Worm (Caenorhabditis elegans): ENCODE data around the gene unc-83.

unc-83 gene

DNA sequence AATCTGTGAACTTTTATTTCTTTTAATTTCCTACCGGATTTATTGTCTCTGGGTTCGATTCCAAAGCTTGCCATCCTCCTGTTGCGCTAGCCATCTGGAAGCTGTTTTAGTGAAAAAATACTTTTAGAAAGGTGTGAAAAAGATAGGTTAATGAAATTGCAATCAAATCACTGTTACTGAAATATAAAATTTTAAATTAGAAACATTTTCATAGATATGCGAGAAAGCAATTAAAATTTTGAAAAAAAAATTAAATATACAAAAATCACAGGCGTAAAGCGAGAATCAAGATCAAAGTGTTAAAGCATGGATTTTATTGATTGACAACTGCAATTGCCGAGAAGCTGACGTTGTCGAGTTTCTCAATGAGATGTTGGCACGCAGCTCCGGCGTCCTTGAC lies 44.9 kb downstream of the unc-83 start, which contains the start of gene ubh-2:
Gene ubh-2, minus strand, starts transcription at position 101 of the 400 bp plus-strand sequence.
- TF ChIP-seq tra-4 (tag; optimal IDR thresholded peaks at IDR 0.05), result no peak
- TF ChIP-seq pes-1 (GFP tag; IDR thresholded peaks at IDR 0.05), result no peak
- no peak for TF ChIP-seq sea-1 (GFP tag; conservative IDR thresholded peaks at IDR 0.05)
- no peak for TF ChIP-seq aly-1 (tag; optimal IDR thresholded peaks at IDR 0.05)
- TF ChIP-seq scrt-1 (GFP tag; IDR thresholded peaks at IDR 0.05), result no peak
- TF ChIP-seq ama-1 (optimal IDR thresholded peaks at IDR 0.05), result no peak
- TF ChIP-seq tbx-37 (GFP tag; conservative IDR thresholded peaks at IDR 0.05), result no peak
- no peak for TF ChIP-seq tbx-11 (GFP tag; IDR thresholded peaks at IDR 0.05)
- TF ChIP-seq hmg-4 (GFP tag; optimal IDR thresholded peaks at IDR 0.05), result no peak
- no peak for TF ChIP-seq ets-7 (tag; optimal IDR thresholded peaks at IDR 0.05)
- TF ChIP-seq B0310.2 (tag; optimal IDR thresholded peaks at IDR 0.05), result no peak
- TF ChIP-seq hnd-1 (tag; optimal IDR thresholded peaks at IDR 0.05), result no peak

DNA sequence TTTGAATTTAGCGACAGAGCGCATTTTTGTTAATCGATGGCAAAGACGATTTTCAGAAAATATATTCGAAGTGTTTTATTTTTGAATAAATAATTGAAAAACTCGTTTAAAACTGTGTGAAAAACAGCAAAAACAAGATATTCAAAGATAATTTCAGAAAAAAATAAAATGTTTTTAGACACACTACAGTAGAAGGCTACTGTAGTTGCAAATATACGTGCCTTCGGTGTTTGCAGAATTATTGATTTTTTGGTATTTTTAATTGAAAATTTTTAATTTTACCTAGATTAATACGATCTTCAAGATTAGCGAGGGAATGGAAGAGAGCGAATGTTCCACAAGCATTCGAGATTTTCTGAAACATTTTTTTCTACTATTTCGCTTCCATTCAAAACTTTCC lies 45.8 kb downstream of the unc-83 start:
- TF ChIP-seq tbx-37 (GFP tag; conservative IDR thresholded peaks at IDR 0.05) (no peak), sea-1 (GFP tag; conservative IDR thresholded peaks at IDR 0.05) (no peak), scrt-1 (GFP tag; IDR thresholded peaks at IDR 0.05) (no peak), aly-1 (tag; optimal IDR thresholded peaks at IDR 0.05) (no peak), ceh-36 (tag; optimal IDR thresholded peaks at IDR 0.05) (no peak), F13C5.2 (tag; optimal IDR thresholded peaks at IDR 0.05) (no peak), pes-1 (GFP tag; IDR thresholded peaks at IDR 0.05) (no peak), ceh-13 (GFP tag; optimal IDR thresholded peaks at IDR 0.05) (no peak), hmbx-1 (tag; optimal IDR thresholded peaks at IDR 0.05) (no peak), hnd-1 (tag; optimal IDR thresholded peaks at IDR 0.05) (no peak), ets-7 (tag; optimal IDR thresholded peaks at IDR 0.05) (no peak), tra-4 (tag; optimal IDR thresholded peaks at IDR 0.05) (no peak), hmg-4 (GFP tag; optimal IDR thresholded peaks at IDR 0.05) (no peak)

DNA sequence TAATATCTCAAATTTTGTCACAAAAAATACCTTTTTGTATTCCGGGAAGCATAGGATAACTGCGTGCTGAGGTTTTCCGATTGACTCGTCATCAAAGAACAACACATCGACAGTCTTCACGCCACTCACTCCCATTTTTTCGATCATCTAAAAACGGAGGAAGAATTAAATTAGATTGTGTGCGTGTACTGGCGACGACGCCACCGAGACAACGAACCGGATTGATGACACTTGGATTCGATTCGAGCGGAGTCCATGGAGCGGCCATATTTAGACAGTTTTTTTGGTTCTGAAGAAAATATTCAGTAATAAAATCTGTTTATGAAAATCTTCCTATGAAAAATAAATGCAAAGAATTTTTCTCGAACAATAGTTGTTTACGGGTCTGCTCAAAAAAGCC lies 46.3 kb downstream of the unc-83 start, which contains the start of gene ubh-1:
Gene ubh-1, minus strand, starts transcription at position 289 of the 400 bp plus-strand sequence.
- no peak for TF ChIP-seq ets-7 (tag; optimal IDR thresholded peaks at IDR 0.05)
- TF ChIP-seq tbx-37 (GFP tag; conservative IDR thresholded peaks at IDR 0.05), result no peak
- TF ChIP-seq ama-1 (optimal IDR thresholded peaks at IDR 0.05), result no peak
- TF ChIP-seq tra-4 (tag; optimal IDR thresholded peaks at IDR 0.05), result no peak
- TF ChIP-seq F13C5.2 (tag; optimal IDR thresholded peaks at IDR 0.05), result no peak
- TF ChIP-seq flt-1 (GFP tag; IDR thresholded peaks at IDR 0.05), result no peak
- no peak for TF ChIP-seq hnd-1 (tag; optimal IDR thresholded peaks at IDR 0.05)
- no peak for TF ChIP-seq B0310.2 (tag; optimal IDR thresholded peaks at IDR 0.05)
- TF ChIP-seq hmg-4 (GFP tag; optimal IDR thresholded peaks at IDR 0.05), result no peak
- no peak for TF ChIP-seq ceh-36 (tag; optimal IDR thresholded peaks at IDR 0.05)
- TF ChIP-seq pes-1 (GFP tag; IDR thresholded peaks at IDR 0.05), result no peak
- TF ChIP-seq hmbx-1 (tag; optimal IDR thresholded peaks at IDR 0.05), result no peak

ce11 chrV:6513356-6513755 lies 48.5 kb downstream of the unc-83 start:
- TF ChIP-seq hmg-4 (GFP tag; optimal IDR thresholded peaks at IDR 0.05) (peak; percentile 27), pes-1 (GFP tag; IDR thresholded peaks at IDR 0.05) (0 out of 2 replicates have a peak, but pooled peaks have one; percentile 44), B0310.2 (tag; optimal IDR thresholded peaks at IDR 0.05) (no peak)

- TF ChIP-seq ceh-36 (tag; optimal IDR thresholded peaks at IDR 0.05), result no peak
- no peak for TF ChIP-seq sea-1 (GFP tag; conservative IDR thresholded peaks at IDR 0.05)
- no peak for TF ChIP-seq F13C5.2 (tag; optimal IDR thresholded peaks at IDR 0.05)
- no peak for TF ChIP-seq aly-1 (tag; optimal IDR thresholded peaks at IDR 0.05)
- TF ChIP-seq scrt-1 (GFP tag; IDR thresholded peaks at IDR 0.05), result no peak
- TF ChIP-seq tbx-37 (GFP tag; conservative IDR thresholded peaks at IDR 0.05), result no peak
- TF ChIP-seq hmg-4 (GFP tag; optimal IDR thresholded peaks at IDR 0.05), result no peak
- no peak for TF ChIP-seq flt-1 (GFP tag; IDR thresholded peaks at IDR 0.05)
- TF ChIP-seq hmbx-1 (tag; optimal IDR thresholded peaks at IDR 0.05), result no peak
- no peak for TF ChIP-seq B0310.2 (tag; optimal IDR thresholded peaks at IDR 0.05)
- TF ChIP-seq tra-4 (tag; optimal IDR thresholded peaks at IDR 0.05), result no peak
- TF ChIP-seq ama-1 (optimal IDR thresholded peaks at IDR 0.05), result no peak
- no peak for TF ChIP-seq hnd-1 (tag; optimal IDR thresholded peaks at IDR 0.05)
- no peak for TF ChIP-seq pes-1 (GFP tag; IDR thresholded peaks at IDR 0.05)
- TF ChIP-seq ceh-13 (GFP tag; optimal IDR thresholded peaks at IDR 0.05), result no peak
- no peak for TF ChIP-seq tbx-11 (GFP tag; IDR thresholded peaks at IDR 0.05)
- TF ChIP-seq ets-7 (tag; optimal IDR thresholded peaks at IDR 0.05), result no peak
These were observed 49.0 kb downstream of the unc-83 start for ce11 chrV:6513786-6514430.

- TF ChIP-seq hmg-4 (GFP tag; optimal IDR thresholded peaks at IDR 0.05), result no peak
- TF ChIP-seq aly-1 (tag; optimal IDR thresholded peaks at IDR 0.05), result no peak
- no peak for TF ChIP-seq tbx-37 (GFP tag; conservative IDR thresholded peaks at IDR 0.05)
- TF ChIP-seq ama-1 (optimal IDR thresholded peaks at IDR 0.05), result no peak
- TF ChIP-seq ets-7 (tag; optimal IDR thresholded peaks at IDR 0.05), result no peak
- no peak for TF ChIP-seq F13C5.2 (tag; optimal IDR thresholded peaks at IDR 0.05)
These were observed 50.0 kb downstream of the unc-83 start, which contains the start of gene dpy-11 for ce11 chrV:6514887-6515324. Gene dpy-11, minus strand, starts transcription at chrV:6515240.

ce11 chrV:6515344-6515743 lies 50.5 kb downstream of the unc-83 start:
- TF ChIP-seq ama-1 (optimal IDR thresholded peaks at IDR 0.05) (no peak), hnd-1 (tag; optimal IDR thresholded peaks at IDR 0.05) (no peak), hmg-4 (GFP tag; optimal IDR thresholded peaks at IDR 0.05) (no peak), F13C5.2 (tag; optimal IDR thresholded peaks at IDR 0.05) (no peak), tbx-37 (GFP tag; conservative IDR thresholded peaks at IDR 0.05) (no peak), aly-1 (tag; optimal IDR thresholded peaks at IDR 0.05) (no peak), tra-4 (tag; optimal IDR thresholded peaks at IDR 0.05) (no peak), pes-1 (GFP tag; IDR thresholded peaks at IDR 0.05) (no peak), ceh-13 (GFP tag; optimal IDR thresholded peaks at IDR 0.05) (no peak), hmbx-1 (tag; optimal IDR thresholded peaks at IDR 0.05) (no peak), scrt-1 (GFP tag; IDR thresholded peaks at IDR 0.05) (no peak), B0310.2 (tag; optimal IDR thresholded peaks at IDR 0.05) (no peak), flt-1 (GFP tag; IDR thresholded peaks at IDR 0.05) (no peak), ets-7 (tag; optimal IDR thresholded peaks at IDR 0.05) (no peak)
